Worm (Caenorhabditis elegans): ENCODE data around the gene scav-2.

scav-2 gene

DNA sequence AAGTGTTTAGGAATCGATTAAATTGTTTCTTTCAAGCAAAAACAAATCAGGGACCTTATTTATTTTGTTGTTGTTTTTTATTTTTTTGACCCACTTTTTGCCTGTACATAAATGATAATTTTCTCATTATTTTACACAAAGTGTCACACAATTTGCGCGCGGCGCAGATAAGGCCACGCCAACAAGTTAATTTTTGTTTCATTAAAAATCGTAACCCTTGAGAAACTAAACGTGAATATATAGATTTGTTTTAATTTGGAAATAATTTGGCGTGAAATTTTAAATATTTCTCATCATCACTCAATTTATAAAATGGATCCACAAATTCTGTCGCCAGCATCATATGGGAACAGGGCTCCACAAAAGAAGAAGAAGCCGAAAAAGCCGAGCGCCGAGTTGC is 25.4 kb upstream of the scav-2 start, which contains the start of gene T05D4.5:
Gene T05D4.5 (plus strand): TSS at position 301 of the 400 bp plus-strand sequence.
- TF ChIP-seq snpc-3.4 (tag; optimal IDR thresholded peaks at IDR 0.05), result no peak
- no peak for TF ChIP-seq dox-1 (GFP tag; IDR thresholded peaks at IDR 0.05)
- no peak for TF ChIP-seq somi-1 (GFP tag; optimal IDR thresholded peaks at IDR 0.05)
- TF ChIP-seq snpc-1.1 (tag; optimal IDR thresholded peaks at IDR 0.05; ENCODE audit: insufficient read depth), result no peak
- no peak for TF ChIP-seq ceh-91 (GFP tag; IDR thresholded peaks at IDR 0.05)
- TF ChIP-seq egrh-3 (GFP tag; IDR thresholded peaks at IDR 0.05), result no peak
- no peak for TF ChIP-seq T07F8.4 (tag; optimal IDR thresholded peaks at IDR 0.05)
- no peak for TF ChIP-seq dpff-1 (tag; optimal IDR thresholded peaks at IDR 0.05)
- no peak for TF ChIP-seq repo-1 (tag; optimal IDR thresholded peaks at IDR 0.05)

DNA sequence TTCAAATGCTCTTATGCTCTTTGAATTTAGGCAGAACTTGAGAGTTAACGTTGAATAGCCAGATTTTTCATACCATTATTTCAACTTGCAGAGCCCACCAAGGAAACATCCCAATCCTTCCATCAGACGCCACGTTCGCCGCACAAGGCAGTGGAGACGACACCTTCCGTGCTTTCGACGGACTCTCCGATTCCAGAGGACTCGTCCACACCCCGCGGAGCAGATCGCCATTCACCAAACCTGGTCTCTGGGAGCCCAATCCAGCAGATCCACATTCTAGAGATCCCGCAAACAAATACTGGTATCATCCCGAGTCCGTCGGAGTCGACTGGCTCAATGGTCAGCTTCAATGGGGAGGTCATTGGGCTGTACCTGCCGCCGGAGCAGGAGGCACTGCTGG is 24.9 kb upstream of the scav-2 start:
- TF ChIP-seq zfh-2 (GFP tag; conservative IDR thresholded peaks at IDR 0.05) (peak; percentile 80), aptf-2 (GFP tag; conservative IDR thresholded peaks at IDR 0.05) (0 out of 2 replicates have a peak, but pooled peaks have one; percentile 12), F22D6.2 (tag; optimal IDR thresholded peaks at IDR 0.05) (no peak), mel-28 (tag; optimal IDR thresholded peaks at IDR 0.05; ENCODE audit: borderline replicate concordance) (no peak)

ce11 chrIII:13575610-13576232 is 20.6 kb upstream of the scav-2 start, which contains the start of gene osm-7:
Gene osm-7, plus strand, starts transcription at chrIII:13576182.
- TF ChIP-seq F57A8.1 (GFP tag; optimal IDR thresholded peaks at IDR 0.05) (no peak), F10E7.11 (tag; optimal IDR thresholded peaks at IDR 0.05) (no peak), nhr-179 (tag; optimal IDR thresholded peaks at IDR 0.05) (no peak), tbp1 (GFP tag; optimal IDR thresholded peaks at IDR 0.05) (no peak), mcd-1 (GFP tag; IDR thresholded peaks at IDR 0.05) (no peak), F39B2.1 (GFP tag; IDR thresholded peaks at IDR 0.05) (no peak), ztf-18 (tag; optimal IDR thresholded peaks at IDR 0.05) (no peak), lin-35 (GFP tag; optimal IDR thresholded peaks at IDR 0.05) (no peak), hrde-1 (tag; optimal IDR thresholded peaks at IDR 0.05; ENCODE audit: borderline replicate concordance) (no peak), nfyb-1 (GFP tag; IDR thresholded peaks at IDR 0.05) (no peak), F23B12.7 (tag; optimal IDR thresholded peaks at IDR 0.05; ENCODE audit: insufficient read depth) (no peak), F22D6.2 (tag; optimal IDR thresholded peaks at IDR 0.05) (no peak), sdz-38 (tag; optimal IDR thresholded peaks at IDR 0.05) (no peak)

DNA sequence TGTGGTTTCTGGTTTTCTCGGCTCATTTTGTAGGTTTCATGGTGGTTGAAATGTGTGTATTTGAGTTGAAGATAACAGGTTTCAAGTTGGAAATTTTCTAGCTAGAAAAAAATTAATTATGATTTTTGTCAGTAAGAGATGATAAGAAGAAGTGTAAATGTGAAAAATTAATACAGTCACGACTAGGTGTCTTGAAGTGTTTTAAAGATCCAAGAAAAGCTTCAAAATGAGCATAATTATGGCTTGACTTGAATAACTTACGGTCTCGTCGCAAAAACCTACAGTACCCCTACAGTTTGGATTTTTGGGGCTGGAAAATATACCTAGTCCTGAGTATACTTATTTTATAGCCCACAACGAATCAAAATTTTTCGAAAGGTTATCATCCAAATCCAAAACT is 15.2 kb upstream of the scav-2 start, which contains the start of gene exc-12:
Gene exc-12 (minus strand): TSS at position 101 of the 400 bp plus-strand sequence.
- TF ChIP-seq T07F8.4 (tag; optimal IDR thresholded peaks at IDR 0.05), result no peak
- no peak for TF ChIP-seq B0336.3 (GFP tag; IDR thresholded peaks at IDR 0.05)
- TF ChIP-seq gei-17 (GFP tag; optimal IDR thresholded peaks at IDR 0.05), result no peak
- no peak for TF ChIP-seq bed-1 (GFP tag; IDR thresholded peaks at IDR 0.05)
- TF ChIP-seq nhr-27 (tag; optimal IDR thresholded peaks at IDR 0.05), result no peak
- TF ChIP-seq mcd-1 (GFP tag; IDR thresholded peaks at IDR 0.05), result no peak
- no peak for TF ChIP-seq nfyb-1 (GFP tag; IDR thresholded peaks at IDR 0.05)
- TF ChIP-seq cebp-2 (GFP tag; IDR thresholded peaks at IDR 0.05), result no peak
- TF ChIP-seq egrh-3 (GFP tag; IDR thresholded peaks at IDR 0.05), result no peak
- TF ChIP-seq mxl-1 (tag; optimal IDR thresholded peaks at IDR 0.05), result no peak
- no peak for TF ChIP-seq K12H6.12 (tag; optimal IDR thresholded peaks at IDR 0.05)

All from whole organism, young adult.